Fruit fly (Drosophila melanogaster) whole organism, prepupa: Measurements from ENCODE around the gene kek6.

Source experiments
- Blimp-1 ChIP-seq: fragments of 200-800 bp; sonication (Bioruptor generic); optimal IDR thresholded peaks from 3 replicates; lab custom pipeline; 2017; ENCODE audit warnings: missing biosample characterization, missing genetic modification characterization, mild to moderate bottlenecking, moderate library complexity, missing genetic modification reagents
- CG10631 ChIP-seq: fragments of 200-800 bp; sonication (Bioruptor generic); optimal IDR thresholded peaks from 2 replicates; lab custom pipeline; 2016; ENCODE audit warnings: missing biosample characterization, missing genetic modification characterization
- CG11294 ChIP-seq: fragments of 200-800 bp; sonication (Bioruptor generic); IDR thresholded peaks from 2 replicates; pipeline ENCODE4 v1.3.6; 2022; ENCODE audit warnings: missing biosample characterization, missing genetic modification characterization
- CG11762 ChIP-seq: fragments of 200-800 bp; sonication (Bioruptor generic); optimal IDR thresholded peaks from 3 replicates; lab custom pipeline; 2016; ENCODE audit warnings: missing biosample characterization, missing genetic modification characterization; ENCODE audit not compliant: insufficient read depth
- CG11902 ChIP-seq: fragments of 200-800 bp; sonication (Bioruptor generic); optimal IDR thresholded peaks from 3 replicates; lab custom pipeline; 2016; ENCODE audit warnings: missing biosample characterization, missing genetic modification characterization
- CG15336 ChIP-seq: fragments of 200-800 bp; sonication (Bioruptor generic); IDR thresholded peaks from 2 replicates; pipeline ENCODE4 v1.3.6; 2022; ENCODE audit warnings: missing biosample characterization, missing genetic modification characterization
- CG1621 ChIP-seq: fragments of 200-800 bp; sonication (Bioruptor generic); optimal IDR thresholded peaks from 3 replicates; lab custom pipeline; 2018; ENCODE audit warnings: missing biosample characterization, mild to moderate bottlenecking, missing genetic modification characterization
- CG16779 ChIP-seq: fragments of 200-800 bp; sonication (Bioruptor generic); optimal IDR thresholded peaks from 3 replicates; lab custom pipeline; 2017; ENCODE audit warnings: missing biosample characterization, mild to moderate bottlenecking, missing genetic modification characterization
- CG3032 ChIP-seq: fragments of 200-800 bp; optimal IDR thresholded peaks from 2 replicates; lab custom pipeline; 2019; ENCODE audit warnings: missing biosample characterization, mild to moderate bottlenecking, missing genetic modification characterization, moderate library complexity
- CG31627 ChIP-seq: fragments of 200-800 bp; sonication (Bioruptor generic); optimal IDR thresholded peaks from 3 replicates; lab custom pipeline; 2016; ENCODE audit warnings: missing biosample characterization, missing genetic modification characterization
- CG32006 ChIP-seq: fragments of 200-800 bp; sonication (Bioruptor generic); optimal IDR thresholded peaks from 3 replicates; lab custom pipeline; 2017; ENCODE audit warnings: missing biosample characterization, mild to moderate bottlenecking, missing genetic modification characterization
- CG34406 ChIP-seq: fragments of 200-800 bp; sonication (Bioruptor generic); optimal IDR thresholded peaks from 3 replicates; lab custom pipeline; 2016; ENCODE audit warnings: missing biosample characterization, missing genetic modification characterization
- CG3919 ChIP-seq: fragments of 200-800 bp; sonication (Bioruptor generic); optimal IDR thresholded peaks from 3 replicates; lab custom pipeline; 2016; ENCODE audit warnings: missing biosample characterization, missing genetic modification characterization
- CG4318 ChIP-seq: fragments of 200-800 bp; sonication (Bioruptor generic); optimal IDR thresholded peaks from 3 replicates; lab custom pipeline; 2017; ENCODE audit warnings: missing biosample characterization, mild to moderate bottlenecking, missing genetic modification characterization
- CG6163 ChIP-seq: fragments of 200-800 bp; sonication (Bioruptor generic); IDR thresholded peaks from 3 replicates; pipeline ENCODE4 v1.3.6; 2022; ENCODE audit warnings: missing biosample characterization, missing genetic modification characterization
- CG6276 ChIP-seq: fragments of 200-800 bp; sonication (Bioruptor generic); optimal IDR thresholded peaks from 2 replicates; lab custom pipeline; 2017; ENCODE audit warnings: missing biosample characterization, mild to moderate bottlenecking, missing genetic modification characterization
- CG6808 ChIP-seq: fragments of 200-800 bp; sonication (Bioruptor generic); optimal IDR thresholded peaks from 3 replicates; lab custom pipeline; 2017; ENCODE audit warnings: missing biosample characterization, missing genetic modification characterization, mild to moderate bottlenecking, moderate library complexity, missing genetic modification reagents
- CG6854 ChIP-seq: fragments of 200-800 bp; sonication (Bioruptor generic); optimal IDR thresholded peaks from 2 replicates; lab custom pipeline; 2017; ENCODE audit warnings: missing biosample characterization, mild to moderate bottlenecking, missing genetic modification characterization
- CG8119 ChIP-seq: fragments of 200-800 bp; sonication (Bioruptor generic); IDR thresholded peaks from 3 replicates; pipeline ENCODE4 v1.3.6; 2022; ENCODE audit warnings: missing biosample characterization, missing genetic modification characterization
- Eip75B ChIP-seq: fragments of 200-800 bp; sonication (Bioruptor generic); optimal IDR thresholded peaks from 3 replicates; lab custom pipeline; 2016; ENCODE audit warnings: missing biosample characterization, missing genetic modification characterization
- Eip78C ChIP-seq: fragments of 200-800 bp; sonication (Bioruptor generic); peaks from one replicate; lab custom pipeline; 2016; ENCODE audit warnings: missing biosample characterization, missing genetic modification characterization
- Ets96B ChIP-seq: fragments of 200-800 bp; optimal IDR thresholded peaks from 2 replicates; lab custom pipeline; 2019; ENCODE audit warnings: missing biosample characterization, mild to moderate bottlenecking, missing genetic modification characterization, moderate library complexity
- Gug ChIP-seq: fragments of 200-800 bp; sonication (Bioruptor generic); IDR thresholded peaks from 2 replicates; pipeline ENCODE4 v1.3.6; 2022; ENCODE audit warnings: missing biosample characterization, missing genetic modification characterization
- Hr39 ChIP-seq: fragments of 200-800 bp; sonication (Bioruptor generic); optimal IDR thresholded peaks from 2 replicates; lab custom pipeline; 2016; ENCODE audit warnings: missing biosample characterization, missing genetic modification characterization
- Met ChIP-seq: fragments of 200-800 bp; sonication (Bioruptor generic); optimal IDR thresholded peaks from 3 replicates; lab custom pipeline; 2016; ENCODE audit warnings: missing biosample characterization, missing genetic modification characterization
- OdsH ChIP-seq: fragments of 200-800 bp; sonication (Bioruptor generic); optimal IDR thresholded peaks from 3 replicates; lab custom pipeline; 2016; ENCODE audit warnings: missing biosample characterization, missing genetic modification characterization
- Sox102F ChIP-seq: fragments of 200-800 bp; sonication (Bioruptor generic); optimal IDR thresholded peaks from 2 replicates; lab custom pipeline; 2016; ENCODE audit warnings: missing biosample characterization, mild to moderate bottlenecking, missing genetic modification characterization
- Sox14 ChIP-seq: fragments of 200-800 bp; sonication (Bioruptor generic); optimal IDR thresholded peaks from 3 replicates; lab custom pipeline; 2016; ENCODE audit warnings: missing biosample characterization, missing genetic modification characterization
- Sox15 ChIP-seq: fragments of 200-800 bp; sonication (Bioruptor generic); optimal IDR thresholded peaks from 3 replicates; lab custom pipeline; 2016; ENCODE audit warnings: missing biosample characterization, missing genetic modification characterization
- achi ChIP-seq: fragments of 200-800 bp; sonication (Bioruptor generic); optimal IDR thresholded peaks from 3 replicates; lab custom pipeline; 2016; ENCODE audit warnings: missing biosample characterization, missing genetic modification characterization
- acj6 ChIP-seq: fragments of 200-800 bp; sonication (Bioruptor generic); optimal IDR thresholded peaks from 3 replicates; lab custom pipeline; 2016; ENCODE audit warnings: missing biosample characterization, missing genetic modification characterization
- cyc ChIP-seq: fragments of 200-800 bp; sonication (Bioruptor generic); optimal IDR thresholded peaks from 3 replicates; lab custom pipeline; 2016; ENCODE audit warnings: missing biosample characterization, missing genetic modification characterization
- dac ChIP-seq: fragments of 200-800 bp; sonication (Bioruptor generic); optimal IDR thresholded peaks from 2 replicates; lab custom pipeline; 2017; ENCODE audit warnings: missing biosample characterization, mild to moderate bottlenecking, missing genetic modification characterization
- dsx ChIP-seq: fragments of 200-800 bp; optimal IDR thresholded peaks from 3 replicates; lab custom pipeline; 2019; ENCODE audit warnings: missing biosample characterization, mild to moderate bottlenecking, missing genetic modification characterization, moderate library complexity; ENCODE audit not compliant: poor library complexity, severe bottlenecking
- eg ChIP-seq: fragments of 200-800 bp; sonication (Bioruptor generic); IDR thresholded peaks from 3 replicates; pipeline ENCODE4 v1.3.6; 2022; ENCODE audit warnings: missing biosample characterization, missing genetic modification characterization
- fd59A ChIP-seq: fragments of 200-800 bp; sonication (Bioruptor generic); optimal IDR thresholded peaks from 2 replicates; lab custom pipeline; 2017; ENCODE audit warnings: missing biosample characterization, mild to moderate bottlenecking, missing genetic modification characterization, missing genetic modification reagents
- fd85E ChIP-seq: fragments of 200-800 bp; sonication (Bioruptor generic); optimal IDR thresholded peaks from 3 replicates; lab custom pipeline; 2016; ENCODE audit warnings: missing biosample characterization, missing genetic modification characterization
- pdm3 ChIP-seq: fragments of 200-800 bp; sonication (Bioruptor generic); optimal IDR thresholded peaks from 3 replicates; lab custom pipeline; 2016; ENCODE audit warnings: missing biosample characterization, missing genetic modification characterization
- salr ChIP-seq, 2 experiments: fragments of 200-800 bp; sonication (Bioruptor generic); optimal IDR thresholded peaks; 3 replicates each; lab custom pipeline; 2016 to 2018; ENCODE audit warnings: missing biosample characterization in 2 of 2, missing genetic modification characterization in 2 of 2, mild to moderate bottlenecking in 1 of 2
- svp ChIP-seq: fragments of 200-800 bp; sonication (Bioruptor generic); peaks from one replicate; lab custom pipeline; 2016; ENCODE audit warnings: missing biosample characterization, missing genetic modification characterization

The kek6 gene

dm6 chr3R:31709769-31710168 is 87.8 kb downstream of the kek6 start (continued):
- TF ChIP-seq CG10631 (GFP tag; lab: Kevin White, UChicago), result peak; percentile 15
- peak; percentile 2 for TF ChIP-seq CG4318 (GFP tag; lab: Kevin White, UChicago)
- no peak for TF ChIP-seq Blimp-1 (GFP tag; lab: Kevin White, UChicago)
- no peak for TF ChIP-seq Sox102F (GFP tag; lab: Kevin White, UChicago)
- TF ChIP-seq Met (GFP tag; lab: Kevin White, UChicago), result no peak

dm6 chr3R:31711270-31712029 is 89.5 kb downstream of the kek6 start:
- no peak for TF ChIP-seq CG11294 (GFP tag; lab: Robert Waterston, UW)
- no peak for TF ChIP-seq CG4318 (GFP tag; lab: Kevin White, UChicago)
- no peak for TF ChIP-seq fd59A (GFP tag; lab: Kevin White, UChicago)
- TF ChIP-seq Sox14 (GFP tag; lab: Kevin White, UChicago), result peak; percentile 8
- TF ChIP-seq CG11902 (GFP tag; lab: Kevin White, UChicago), result no peak
- no peak for TF ChIP-seq acj6
- TF ChIP-seq CG32006 (GFP tag; lab: Kevin White, UChicago), result peak; percentile 27

dm6 chr3R:31712585-31712984 is 90.6 kb downstream of the kek6 start:
- no peak for TF ChIP-seq dsx (GFP tag; lab: Kevin White, UChicago)
- TF ChIP-seq cyc (GFP tag; lab: Kevin White, UChicago), result peak; percentile 12
- TF ChIP-seq Sox14 (GFP tag; lab: Kevin White, UChicago), result no peak
- TF ChIP-seq Eip78C, result peak; percentile 53
- peak; percentile 14 for TF ChIP-seq OdsH (GFP tag; lab: Kevin White, UChicago)
- peak; percentile 42 for TF ChIP-seq Blimp-1 (GFP tag; lab: Kevin White, UChicago)
- no peak for TF ChIP-seq CG6854 (GFP tag; lab: Kevin White, UChicago)
- no peak for TF ChIP-seq CG11762 (GFP tag; lab: Kevin White, UChicago)
- peak; percentile 23 for TF ChIP-seq Ets96B (tag; lab: Kevin White, UChicago)
- TF ChIP-seq Sox15 (GFP tag; lab: Kevin White, UChicago), result no peak
- no peak for TF ChIP-seq CG34406 (GFP tag; lab: Kevin White, UChicago)
- TF ChIP-seq CG16779 (tag; lab: Kevin White, UChicago), result peak; percentile 1
- 0 out of 3 replicates have a peak, but pooled peaks have one; percentile 24 for TF ChIP-seq eg (GFP tag; lab: Robert Waterston, UW)
- no peak for TF ChIP-seq fd85E (GFP tag; lab: Kevin White, UChicago)
- TF ChIP-seq salr (GFP tag; optimal IDR thresholded peaks at IDR 0.05; lab: Kevin White, UChicago), result peak in 1 of 2 experiments; percentile 22
- TF ChIP-seq Eip75B (GFP tag; lab: Kevin White, UChicago), result no peak
- peak; percentile 36 for TF ChIP-seq CG4318 (GFP tag; lab: Kevin White, UChicago)
- peak; percentile 41 for TF ChIP-seq dac (GFP tag; lab: Kevin White, UChicago)
- TF ChIP-seq Hr39 (GFP tag; lab: Kevin White, UChicago), result peak; percentile 14
- peak; percentile 0 for TF ChIP-seq Met (GFP tag; lab: Kevin White, UChicago)
- peak; percentile 11 for TF ChIP-seq CG3919 (GFP tag; lab: Kevin White, UChicago)
- no peak for TF ChIP-seq CG6808 (GFP tag; lab: Kevin White, UChicago)
- peak; percentile 3 for TF ChIP-seq CG1621 (tag; lab: Kevin White, UChicago)
- peak; percentile 61 for TF ChIP-seq CG32006 (GFP tag; lab: Kevin White, UChicago)
- peak; percentile 44; the same call in 2 of the 3 replicates for TF ChIP-seq CG8119
- peak; percentile 27 for TF ChIP-seq CG31627 (GFP tag; lab: Kevin White, UChicago)
- peak; percentile 27 for TF ChIP-seq CG6276 (GFP tag; lab: Kevin White, UChicago)
- TF ChIP-seq CG15336 (GFP tag; lab: Robert Waterston, UW), result 0 out of 2 replicates have a peak, but pooled peaks have one; percentile 38
- TF ChIP-seq achi, result peak; percentile 16
- TF ChIP-seq fd59A (GFP tag; lab: Kevin White, UChicago), result peak; percentile 5
- TF ChIP-seq Gug (GFP tag; lab: Robert Waterston, UW), result peak; percentile 19; the same call in 1 of the 2 replicates
- TF ChIP-seq svp (GFP tag; lab: Kevin White, UChicago), result peak; percentile 35
- no peak for TF ChIP-seq CG3032 (tag; lab: Kevin White, UChicago)
- peak; percentile 34; the same call in 2 of the 3 replicates for TF ChIP-seq CG6163 (GFP tag; lab: Robert Waterston, UW)
- peak; percentile 9 for TF ChIP-seq pdm3
